Worm (Caenorhabditis elegans) whole organism, early embryonic: ENCODE data around the gene F23G4.1.

Experiments
- B0310.2 ChIP-seq: sonication (generic microtip); optimal IDR thresholded peaks from 2 replicates; lab custom pipeline; 2016; ENCODE audit warnings: mild to moderate bottlenecking, missing genetic modification characterization, missing compliant biosample characterization
- F13C5.2 ChIP-seq: sonication (generic microtip); optimal IDR thresholded peaks from 2 replicates; lab custom pipeline; 2017; ENCODE audit warnings: mild to moderate bottlenecking, missing genetic modification characterization, inconsistent platforms, missing compliant biosample characterization
- aly-1 ChIP-seq: sonication (generic microtip); optimal IDR thresholded peaks from 2 replicates; lab custom pipeline; 2016; ENCODE audit warnings: missing genetic modification characterization, missing compliant biosample characterization
- ama-1 ChIP-seq: fragments of 150-350 bp; optimal IDR thresholded peaks from 2 replicates; lab custom pipeline; 2014
- ceh-13 ChIP-seq: fragments of 200-800 bp; sonication (Bioruptor generic); optimal IDR thresholded peaks from 2 replicates; lab custom pipeline; 2018; ENCODE audit warnings: mild to moderate bottlenecking, missing genetic modification characterization, missing compliant biosample characterization
- ceh-36 ChIP-seq: sonication (generic microtip); optimal IDR thresholded peaks from 2 replicates; lab custom pipeline; 2016; ENCODE audit warnings: missing genetic modification characterization, inconsistent platforms, missing compliant biosample characterization
- ets-7 ChIP-seq: sonication (generic microtip); optimal IDR thresholded peaks from 2 replicates; lab custom pipeline; 2016; ENCODE audit warnings: missing genotype, missing genetic modification characterization, missing compliant biosample characterization
- flt-1 ChIP-seq: fragments of 200-800 bp; sonication (Bioruptor generic); IDR thresholded peaks from 2 replicates; pipeline ENCODE4 v1.3.6; 2022; ENCODE audit warnings: missing genetic modification characterization, missing compliant biosample characterization
- hmbx-1 ChIP-seq: sonication (generic microtip); optimal IDR thresholded peaks from 2 replicates; lab custom pipeline; 2016; ENCODE audit warnings: mild to moderate bottlenecking, missing genetic modification characterization, missing compliant biosample characterization
- hmg-4 ChIP-seq: fragments of 200-800 bp; sonication (Bioruptor generic); optimal IDR thresholded peaks from 2 replicates; lab custom pipeline; 2018; ENCODE audit warnings: mild to moderate bottlenecking, missing genetic modification characterization, missing compliant biosample characterization
- hnd-1 ChIP-seq: sonication (generic microtip); optimal IDR thresholded peaks from 2 replicates; lab custom pipeline; 2016; ENCODE audit warnings: missing genetic modification characterization, missing compliant biosample characterization
- pes-1 ChIP-seq: fragments of 200-800 bp; sonication (Bioruptor generic); IDR thresholded peaks from 2 replicates; pipeline ENCODE4 v1.3.6; 2022; ENCODE audit warnings: missing genetic modification reagents, missing genetic modification characterization, missing compliant biosample characterization
- scrt-1 ChIP-seq: fragments of 200-800 bp; sonication (Bioruptor generic); IDR thresholded peaks from 2 replicates; pipeline ENCODE4 v1.3.6; 2022; ENCODE audit warnings: missing genetic modification characterization, missing compliant biosample characterization
- sea-1 ChIP-seq: fragments of 200-800 bp; sonication (Bioruptor generic); conservative IDR thresholded peaks from 2 replicates; pipeline ENCODE4 v1.3.6; 2022; ENCODE audit warnings: missing genetic modification characterization, missing compliant biosample characterization
- tbx-11 ChIP-seq: fragments of 200-800 bp; sonication (Bioruptor generic); IDR thresholded peaks from 2 replicates; pipeline ENCODE4 v1.3.6; 2022; ENCODE audit warnings: missing genetic modification characterization, missing compliant biosample characterization
- tbx-37 ChIP-seq: fragments of 200-800 bp; sonication (Bioruptor generic); conservative IDR thresholded peaks from 2 replicates; pipeline ENCODE4 v1.3.6; 2022; ENCODE audit warnings: missing genetic modification reagents, missing genetic modification characterization, missing compliant biosample characterization
- tra-4 ChIP-seq: sonication (generic microtip); optimal IDR thresholded peaks from 2 replicates; lab custom pipeline; 2017; ENCODE audit warnings: missing genetic modification characterization, missing compliant biosample characterization

Gene F23G4.1

ce11 chrX:6640570-6641199 lies 37.7 kb upstream of the F23G4.1 start, which contains the start of gene nhr-120:
Gene nhr-120, minus strand, starts transcription at chrX:6640620.
- TF ChIP-seq hmbx-1 (tag; lab: Kevin White, UChicago), result no peak
- no peak for TF ChIP-seq aly-1
- TF ChIP-seq scrt-1 (GFP tag; lab: Robert Waterston, UW), result no peak
- TF ChIP-seq flt-1 (GFP tag; lab: Robert Waterston, UW), result no peak
- TF ChIP-seq tbx-11, result no peak
- no peak for TF ChIP-seq ceh-36 (tag; lab: Kevin White, UChicago)
- TF ChIP-seq hmg-4 (GFP tag; lab: Kevin White, UChicago), result no peak
- no peak for TF ChIP-seq tbx-37 (GFP tag; lab: Robert Waterston, UW)
- no peak for TF ChIP-seq ets-7 (tag; lab: Kevin White, UChicago)
- no peak for TF ChIP-seq ceh-13 (GFP tag; lab: Kevin White, UChicago)
- TF ChIP-seq B0310.2 (tag; lab: Kevin White, UChicago), result no peak
- no peak for TF ChIP-seq F13C5.2
- no peak for TF ChIP-seq pes-1 (GFP tag; lab: Robert Waterston, UW)
- TF ChIP-seq ama-1 (lab: Kevin White, UChicago), result no peak
- no peak for TF ChIP-seq sea-1 (GFP tag; lab: Robert Waterston, UW)

ce11 chrX:6638985-6639573 lies 36.1 kb upstream of the F23G4.1 start:
- no peak for TF ChIP-seq sea-1 (GFP tag; lab: Robert Waterston, UW)
- no peak for TF ChIP-seq ceh-36 (tag; lab: Kevin White, UChicago)

- no peak for TF ChIP-seq F13C5.2
- TF ChIP-seq hmbx-1 (tag; lab: Kevin White, UChicago), result no peak
- no peak for TF ChIP-seq pes-1 (GFP tag; lab: Robert Waterston, UW)
- no peak for TF ChIP-seq hmg-4 (GFP tag; lab: Kevin White, UChicago)
Measured at ce11 chrX:6637933-6638332, 34.9 kb upstream of the F23G4.1 start.

ce11 chrX:6635173-6635572 lies 32.2 kb upstream of the F23G4.1 start, which contains the start of gene aexr-1:
Gene aexr-1, minus strand, starts transcription at chrX:6635273.
- TF ChIP-seq tbx-11, result no peak
- TF ChIP-seq tbx-37 (GFP tag; lab: Robert Waterston, UW), result no peak
- TF ChIP-seq scrt-1 (GFP tag; lab: Robert Waterston, UW), result no peak
- TF ChIP-seq aly-1, result no peak
- TF ChIP-seq flt-1 (GFP tag; lab: Robert Waterston, UW), result no peak
- no peak for TF ChIP-seq hmg-4 (GFP tag; lab: Kevin White, UChicago)
- TF ChIP-seq ceh-13 (GFP tag; lab: Kevin White, UChicago), result no peak
- no peak for TF ChIP-seq sea-1 (GFP tag; lab: Robert Waterston, UW)
- TF ChIP-seq B0310.2 (tag; lab: Kevin White, UChicago), result no peak
- no peak for TF ChIP-seq ceh-36 (tag; lab: Kevin White, UChicago)
- TF ChIP-seq F13C5.2, result no peak
- no peak for TF ChIP-seq ama-1 (lab: Kevin White, UChicago)
- no peak for TF ChIP-seq hnd-1 (tag; lab: Kevin White, UChicago)
- TF ChIP-seq pes-1 (GFP tag; lab: Robert Waterston, UW), result no peak
- TF ChIP-seq ets-7 (tag; lab: Kevin White, UChicago), result no peak
- TF ChIP-seq tra-4, result no peak
- TF ChIP-seq hmbx-1 (tag; lab: Kevin White, UChicago), result no peak

ce11 chrX:6631437-6631836 lies 28.4 kb upstream of the F23G4.1 start, which contains the start of gene aexr-2:
Gene aexr-2, minus strand, starts transcription at chrX:6631537.
- TF ChIP-seq tbx-37 (GFP tag; lab: Robert Waterston, UW), result no peak
- TF ChIP-seq ama-1 (lab: Kevin White, UChicago), result no peak
- no peak for TF ChIP-seq hmg-4 (GFP tag; lab: Kevin White, UChicago)
- TF ChIP-seq scrt-1 (GFP tag; lab: Robert Waterston, UW), result no peak
- TF ChIP-seq pes-1 (GFP tag; lab: Robert Waterston, UW), result no peak
- TF ChIP-seq sea-1 (GFP tag; lab: Robert Waterston, UW), result no peak
- no peak for TF ChIP-seq tra-4
- no peak for TF ChIP-seq ceh-36 (tag; lab: Kevin White, UChicago)
- TF ChIP-seq ets-7 (tag; lab: Kevin White, UChicago), result no peak
- no peak for TF ChIP-seq tbx-11
- no peak for TF ChIP-seq hnd-1 (tag; lab: Kevin White, UChicago)
- TF ChIP-seq F13C5.2, result no peak
- no peak for TF ChIP-seq hmbx-1 (tag; lab: Kevin White, UChicago)
- TF ChIP-seq ceh-13 (GFP tag; lab: Kevin White, UChicago), result no peak
- no peak for TF ChIP-seq B0310.2 (tag; lab: Kevin White, UChicago)

- TF ChIP-seq ceh-36 (tag; lab: Kevin White, UChicago), result no peak
- no peak for TF ChIP-seq hnd-1 (tag; lab: Kevin White, UChicago)
- TF ChIP-seq flt-1 (GFP tag; lab: Robert Waterston, UW), result no peak
- no peak for TF ChIP-seq aly-1
- TF ChIP-seq sea-1 (GFP tag; lab: Robert Waterston, UW), result no peak
- TF ChIP-seq B0310.2 (tag; lab: Kevin White, UChicago), result no peak
- no peak for TF ChIP-seq tra-4
- no peak for TF ChIP-seq hmbx-1 (tag; lab: Kevin White, UChicago)
- TF ChIP-seq F13C5.2, result no peak
- no peak for TF ChIP-seq ets-7 (tag; lab: Kevin White, UChicago)
- TF ChIP-seq ama-1 (lab: Kevin White, UChicago), result no peak
- no peak for TF ChIP-seq tbx-11
- no peak for TF ChIP-seq ceh-13 (GFP tag; lab: Kevin White, UChicago)
- TF ChIP-seq hmg-4 (GFP tag; lab: Kevin White, UChicago), result no peak
- TF ChIP-seq scrt-1 (GFP tag; lab: Robert Waterston, UW), result no peak
- no peak for TF ChIP-seq tbx-37 (GFP tag; lab: Robert Waterston, UW)
- no peak for TF ChIP-seq pes-1 (GFP tag; lab: Robert Waterston, UW)
Measured at ce11 chrX:6630645-6631044, 27.6 kb upstream of the F23G4.1 start.

ce11 chrX:6625275-6625674 lies 22.3 kb upstream of the F23G4.1 start:
- TF ChIP-seq tra-4 (no peak), hmbx-1 (tag; lab: Kevin White, UChicago) (no peak), hnd-1 (tag; lab: Kevin White, UChicago) (no peak), scrt-1 (GFP tag; lab: Robert Waterston, UW) (no peak), F13C5.2 (no peak), B0310.2 (tag; lab: Kevin White, UChicago) (no peak), ama-1 (lab: Kevin White, UChicago) (no peak), hmg-4 (GFP tag; lab: Kevin White, UChicago) (no peak), tbx-37 (GFP tag; lab: Robert Waterston, UW) (no peak), pes-1 (GFP tag; lab: Robert Waterston, UW) (no peak)
